Worm (Caenorhabditis elegans) whole organism, L1 larva: ENCODE data around the gene F42F12.4.
A peak's percentile ranks its signal among the peaks of the same experiment; 100 is the strongest.

Experiments used
- aha-1 ChIP-seq: fragments of 150-350 bp; optimal IDR thresholded peaks from 2 replicates; lab custom pipeline; 2014; ENCODE audit warnings: missing biosample characterization, missing genetic modification characterization
- aly-2 ChIP-seq: fragments of 150-350 bp; optimal IDR thresholded peaks from 2 replicates; lab custom pipeline; 2014; ENCODE audit warnings: missing biosample characterization, missing genetic modification characterization
- ceh-63 ChIP-seq: fragments of 200-800 bp; sonication (Bioruptor generic); optimal IDR thresholded peaks from 2 replicates; lab custom pipeline; 2018; ENCODE audit warnings: mild to moderate bottlenecking, missing genetic modification characterization, missing compliant biosample characterization
- ceh-8 ChIP-seq: fragments of 200-800 bp; sonication (Bioruptor generic); optimal IDR thresholded peaks from 2 replicates; lab custom pipeline; 2018; ENCODE audit warnings: mild to moderate bottlenecking, missing genetic modification characterization, moderate library complexity, missing compliant biosample characterization
- ceh-88 ChIP-seq: fragments of 200-800 bp; sonication (Bioruptor generic); IDR thresholded peaks from 2 replicates; pipeline ENCODE4 v1.3.6; 2022; ENCODE audit warnings: missing genetic modification characterization, missing compliant biosample characterization
- ceh-90 ChIP-seq: sonication (generic microtip); optimal IDR thresholded peaks from 2 replicates; lab custom pipeline; 2016; ENCODE audit warnings: missing genetic modification characterization, missing compliant biosample characterization
- ces-1 ChIP-seq: fragments of 150-350 bp; optimal IDR thresholded peaks from 2 replicates; lab custom pipeline; 2014; ENCODE audit warnings: missing biosample characterization, missing genetic modification reagents, missing genetic modification characterization
- dsc-1 ChIP-seq: sonication (generic microtip); optimal IDR thresholded peaks from 2 replicates; lab custom pipeline; 2016; ENCODE audit warnings: mild to moderate bottlenecking, missing genetic modification characterization, missing compliant biosample characterization
- elt-2 ChIP-seq: sonication (generic microtip); optimal IDR thresholded peaks from 2 replicates; lab custom pipeline; 2016; ENCODE audit warnings: missing genetic modification characterization, mild to moderate bottlenecking, inconsistent platforms, missing compliant biosample characterization, missing genetic modification reagents
- ets-5 ChIP-seq: fragments of 200-800 bp; sonication (Bioruptor generic); IDR thresholded peaks from 2 replicates; pipeline ENCODE4 v1.3.6; 2022; ENCODE audit warnings: missing genetic modification characterization, missing compliant biosample characterization
- fkh-10 ChIP-seq: sonication (generic microtip); optimal IDR thresholded peaks from 2 replicates; lab custom pipeline; 2017; ENCODE audit warnings: missing biosample characterization, missing genetic modification reagents, missing genetic modification characterization
- fkh-4 ChIP-seq: sonication (generic microtip); optimal IDR thresholded peaks from 2 replicates; lab custom pipeline; 2016; ENCODE audit warnings: missing compliant biosample characterization, missing genetic modification characterization, borderline replicate concordance
- fkh-8 ChIP-seq: sonication (generic microtip); optimal IDR thresholded peaks from 2 replicates; lab custom pipeline; 2016; ENCODE audit warnings: mild to moderate bottlenecking, missing genetic modification characterization, missing compliant biosample characterization
- grh-1 ChIP-seq: fragments of 200-800 bp; sonication (Bioruptor generic); IDR thresholded peaks from 2 replicates; pipeline ENCODE4 v1.3.6; 2022; ENCODE audit warnings: missing genetic modification reagents, missing genetic modification characterization, missing compliant biosample characterization
- hlh-17 ChIP-seq: fragments of 200-800 bp; sonication (Bioruptor generic); optimal IDR thresholded peaks from 2 replicates; lab custom pipeline; 2018; ENCODE audit warnings: missing genetic modification characterization, mild to moderate bottlenecking, missing compliant biosample characterization, moderate library complexity, borderline replicate concordance
- hlh-4 ChIP-seq: sonication (generic microtip); optimal IDR thresholded peaks from 2 replicates; lab custom pipeline; 2016; ENCODE audit warnings: mild to moderate bottlenecking, missing genetic modification characterization, missing compliant biosample characterization
- hpl-2 ChIP-seq: fragments of 150-350 bp; optimal IDR thresholded peaks from 2 replicates; lab custom pipeline; 2014; ENCODE audit warnings: missing biosample characterization, missing genetic modification reagents, missing genetic modification characterization
- jun-1 ChIP-seq: fragments of 150-350 bp; optimal IDR thresholded peaks from 2 replicates; lab custom pipeline; 2014; ENCODE audit warnings: missing biosample characterization, missing genetic modification reagents, missing genetic modification characterization
- lin-15B ChIP-seq: fragments of 150-350 bp; sonication (generic microtip); optimal IDR thresholded peaks from 3 replicates; lab custom pipeline; 2014; ENCODE audit warnings: missing biosample characterization, missing genetic modification characterization
- lin-39 ChIP-seq: fragments of 150-350 bp; optimal IDR thresholded peaks from 2 replicates; lab custom pipeline; 2014; ENCODE audit warnings: missing biosample characterization, missing genetic modification reagents, missing genetic modification characterization
- lir-3 ChIP-seq: sonication (generic microtip); optimal IDR thresholded peaks from 2 replicates; lab custom pipeline; 2016; ENCODE audit warnings: mild to moderate bottlenecking, missing genetic modification characterization, moderate library complexity, missing compliant biosample characterization; ENCODE audit not compliant: poor library complexity
- mab-9 ChIP-seq: fragments of 200-800 bp; sonication (Bioruptor generic); IDR thresholded peaks from 2 replicates; pipeline ENCODE4 v1.3.6; 2022; ENCODE audit warnings: missing genetic modification reagents, missing genetic modification characterization, missing compliant biosample characterization
- nhr-11 ChIP-seq: fragments of 150-350 bp; optimal IDR thresholded peaks from 2 replicates; lab custom pipeline; 2014; ENCODE audit warnings: missing biosample characterization, missing genetic modification characterization
- nhr-19 ChIP-seq: fragments of 200-800 bp; sonication (Bioruptor generic); conservative IDR thresholded peaks from 2 replicates; pipeline ENCODE4 v1.3.6; 2022; ENCODE audit warnings: missing genetic modification characterization, missing compliant biosample characterization
- nhr-237 ChIP-seq: fragments of 150-350 bp; optimal IDR thresholded peaks from 2 replicates; lab custom pipeline; 2014; ENCODE audit warnings: missing biosample characterization, missing genetic modification characterization
- nhr-47 ChIP-seq: sonication (generic microtip); optimal IDR thresholded peaks from 2 replicates; lab custom pipeline; 2016; ENCODE audit warnings: mild to moderate bottlenecking, missing genetic modification characterization, moderate library complexity, missing compliant biosample characterization
- nhr-71 ChIP-seq: sonication (generic microtip); optimal IDR thresholded peaks from 2 replicates; lab custom pipeline; 2016; ENCODE audit warnings: mild to moderate bottlenecking, missing genetic modification characterization, moderate library complexity, missing compliant biosample characterization
- nhr-77 ChIP-seq: fragments of 150-350 bp; optimal IDR thresholded peaks from 2 replicates; lab custom pipeline; 2014; ENCODE audit warnings: missing biosample characterization, missing genetic modification characterization
- nhr-85 ChIP-seq: sonication (generic microtip); peaks from one replicate; lab custom pipeline; 2016; ENCODE audit warnings: missing genetic modification characterization, inconsistent platforms, missing compliant biosample characterization
- pag-3 ChIP-seq: sonication (generic microtip); optimal IDR thresholded peaks from 2 replicates; lab custom pipeline; 2017; ENCODE audit warnings: missing genetic modification characterization, mild to moderate bottlenecking, missing compliant biosample characterization, antibody characterized with exemption, borderline replicate concordance; ENCODE audit not compliant: insufficient read depth
- pax-3 ChIP-seq: fragments of 200-800 bp; sonication (Bioruptor generic); optimal IDR thresholded peaks from 2 replicates; lab custom pipeline; 2018; ENCODE audit warnings: mild to moderate bottlenecking, missing genetic modification characterization, moderate library complexity, missing compliant biosample characterization
- pqm-1 ChIP-seq: sonication (generic microtip); optimal IDR thresholded peaks from 3 replicates; lab custom pipeline; 2017; ENCODE audit warnings: missing biosample characterization, missing genetic modification characterization
- skn-1 ChIP-seq: fragments of 150-350 bp; optimal IDR thresholded peaks from 2 replicates; lab custom pipeline; 2014; ENCODE audit warnings: missing biosample characterization, missing genetic modification characterization
- snpc-4 ChIP-seq: fragments of 150-350 bp; optimal IDR thresholded peaks from 2 replicates; lab custom pipeline; 2014; ENCODE audit warnings: missing biosample characterization, missing genetic modification characterization
- unc-130 ChIP-seq: fragments of 150-350 bp; optimal IDR thresholded peaks from 2 replicates; lab custom pipeline; 2017; ENCODE audit warnings: missing biosample characterization, missing genetic modification characterization, inconsistent platforms
- xbp-1 ChIP-seq: sonication (generic microtip); optimal IDR thresholded peaks from 2 replicates; lab custom pipeline; 2016; ENCODE audit warnings: missing genetic modification characterization, missing compliant biosample characterization
- zag-1 ChIP-seq: fragments of 150-350 bp; optimal IDR thresholded peaks from 2 replicates; lab custom pipeline; 2014; ENCODE audit warnings: missing biosample characterization, missing genetic modification characterization
- zip-4 ChIP-seq: fragments of 200-800 bp; sonication (Bioruptor generic); optimal IDR thresholded peaks from 2 replicates; lab custom pipeline; 2018; ENCODE audit warnings: mild to moderate bottlenecking, missing genetic modification characterization, moderate library complexity, missing compliant biosample characterization

The F42F12.4 gene

ce11 chrX:12321357-12321756 lies 31.4 kb downstream of the F42F12.4 start, which contains the start of gene F17A2.13:
TSS of gene F17A2.13 (plus strand) at chrX:12321657.
- TF ChIP-seq aha-1 (tag; lab: Kevin White, UChicago): no peak
- no peak for TF ChIP-seq snpc-4 (tag; lab: Kevin White, UChicago)
- TF ChIP-seq jun-1: no peak
- no peak for TF ChIP-seq xbp-1 (tag; lab: Kevin White, UChicago)
- TF ChIP-seq nhr-19: no peak
- TF ChIP-seq ceh-63 (GFP tag; lab: Kevin White, UChicago): no peak
- TF ChIP-seq pag-3: no peak
- TF ChIP-seq ets-5 (GFP tag; lab: Robert Waterston, UW): no peak
- TF ChIP-seq mab-9: no peak
- TF ChIP-seq dsc-1 (tag; lab: Kevin White, UChicago): no peak
- TF ChIP-seq nhr-85 (tag; lab: Kevin White, UChicago): no peak
- no peak for TF ChIP-seq ceh-88 (GFP tag; lab: Robert Waterston, UW)
- no peak for TF ChIP-seq fkh-8 (tag; lab: Kevin White, UChicago)

ce11 chrX:12320737-12321136 lies 32.0 kb downstream of the F42F12.4 start, which contains the start of gene ceh-40:
TSS of gene ceh-40 (minus strand) at chrX:12320777.
- TF ChIP-seq nhr-237 (tag; lab: Kevin White, UChicago): no peak

- no peak for TF ChIP-seq hlh-17 (GFP tag; lab: Kevin White, UChicago)
- no peak for TF ChIP-seq nhr-77 (tag; lab: Kevin White, UChicago)
Observed at ce11 chrX:12317560-12317959, 35.2 kb downstream of the F42F12.4 start.

ce11 chrX:12315268-12315667 lies 37.5 kb downstream of the F42F12.4 start, which contains the start of gene xtr-2:
TSS of gene xtr-2 (plus strand) at chrX:12315568.
- TF ChIP-seq hpl-2 (GFP tag; lab: Kevin White, UChicago) (no peak), aly-2 (tag; lab: Kevin White, UChicago) (no peak), lin-15B (tag; lab: Kevin White, UChicago) (no peak), fkh-10 (no peak), fkh-4 (tag; lab: Kevin White, UChicago) (no peak), nhr-47 (tag; lab: Kevin White, UChicago) (no peak), pax-3 (tag; lab: Kevin White, UChicago) (no peak), lir-3 (tag; lab: Kevin White, UChicago) (no peak), lin-39 (tag; lab: Kevin White, UChicago) (no peak), nhr-71 (tag; lab: Kevin White, UChicago) (no peak), ceh-90 (no peak), grh-1 (GFP tag; lab: Robert Waterston, UW) (no peak), nhr-237 (tag; lab: Kevin White, UChicago) (no peak), hlh-4 (tag; lab: Kevin White, UChicago) (no peak)
- TF ChIP-seq, all 84 proteins: peak for 0

- peak; percentile 5 for TF ChIP-seq elt-2 (tag; lab: Kevin White, UChicago)
- no peak for TF ChIP-seq pag-3
- TF ChIP-seq ces-1 (GFP tag; lab: Kevin White, UChicago): no peak
- no peak for TF ChIP-seq pqm-1 (tag; lab: Kevin White, UChicago)
- TF ChIP-seq zag-1 (tag; lab: Kevin White, UChicago): no peak
Observed at ce11 chrX:12314395-12314794, 38.4 kb downstream of the F42F12.4 start.

ce11 chrX:12313779-12314178 lies 39.0 kb downstream of the F42F12.4 start:
- TF ChIP-seq ceh-90 (no peak), zip-4 (GFP tag; lab: Kevin White, UChicago) (no peak), lir-3 (tag; lab: Kevin White, UChicago) (no peak), ceh-8 (GFP tag; lab: Kevin White, UChicago) (no peak), fkh-10 (no peak), unc-130 (no peak), ceh-88 (GFP tag; lab: Robert Waterston, UW) (no peak), pag-3 (no peak), nhr-11 (tag; lab: Kevin White, UChicago) (no peak), nhr-47 (tag; lab: Kevin White, UChicago) (no peak), hpl-2 (GFP tag; lab: Kevin White, UChicago) (no peak), skn-1 (tag; lab: Kevin White, UChicago) (no peak), aly-2 (tag; lab: Kevin White, UChicago) (no peak)
